Worm (Caenorhabditis elegans) whole organism, L2 larva: Measurements from ENCODE around the gene cyp-34A5.

ENCODE experiments used
- aly-2 ChIP-seq: fragments of 150-350 bp; optimal IDR thresholded peaks from 2 replicates; lab custom pipeline; 2014; ENCODE audit warnings: missing biosample characterization, missing genetic modification characterization
- ama-1 ChIP-seq: fragments of 150-350 bp; optimal IDR thresholded peaks from 2 replicates; lab custom pipeline; 2018; ENCODE audit warnings: inconsistent platforms
- elt-3 ChIP-seq: sonication (generic microtip); optimal IDR thresholded peaks from 2 replicates; lab custom pipeline; 2017; ENCODE audit warnings: missing biosample characterization, missing genetic modification characterization
- nhr-12 ChIP-seq: fragments of 150-350 bp; optimal IDR thresholded peaks from 2 replicates; lab custom pipeline; 2014; ENCODE audit warnings: missing biosample characterization, missing genetic modification characterization
- unc-39 ChIP-seq: fragments of 150-350 bp; optimal IDR thresholded peaks from 2 replicates; lab custom pipeline; 2014; ENCODE audit warnings: missing biosample characterization, missing genetic modification characterization

- TF ChIP-seq unc-39 (tag; lab: Kevin White, UChicago): no peak
- no peak for TF ChIP-seq ama-1 (lab: Kevin White, UChicago)
- no peak for TF ChIP-seq elt-3 (tag; lab: Kevin White, UChicago)
- TF ChIP-seq aly-2 (tag; lab: Kevin White, UChicago): no peak
- TF ChIP-seq nhr-12: no peak
Measured at ce11 chrV:3921635-3922034, 35.9 kb downstream of the cyp-34A5 start, which contains the start of gene srx-65.
